Fruit fly (Drosophila melanogaster) whole organism, pupa: ENCODE results near the gene CG14803.

Experiments
- CG10348 ChIP-seq: fragments of 200-800 bp; sonication (Bioruptor generic); IDR thresholded peaks from 2 replicates; pipeline ENCODE4 v1.3.6; 2022; ENCODE audit warnings: missing biosample characterization, missing genetic modification characterization
- CG12605 ChIP-seq: fragments of 200-800 bp; sonication (Bioruptor generic); IDR thresholded peaks from 2 replicates; pipeline ENCODE4 v1.3.6; 2022; ENCODE audit warnings: missing biosample characterization, missing genetic modification characterization
- CG14655 ChIP-seq: fragments of 200-800 bp; sonication (Bioruptor generic); optimal IDR thresholded peaks from 3 replicates; lab custom pipeline; 2017; ENCODE audit warnings: mild to moderate bottlenecking, missing biosample characterization, missing genetic modification reagents, missing genetic modification characterization
- CG17806 ChIP-seq: fragments of 200-800 bp; sonication (Bioruptor generic); optimal IDR thresholded peaks from 2 replicates; lab custom pipeline; 2018; ENCODE audit warnings: missing biosample characterization, mild to moderate bottlenecking, missing genetic modification characterization, moderate library complexity
- CG34367 ChIP-seq: fragments of 200-800 bp; sonication (Bioruptor generic); optimal IDR thresholded peaks from 2 replicates; lab custom pipeline; 2018; ENCODE audit warnings: missing biosample characterization, mild to moderate bottlenecking, missing genetic modification characterization
- CG4496 ChIP-seq: fragments of 200-800 bp; sonication (Bioruptor generic); IDR thresholded peaks from 3 replicates; pipeline ENCODE4 v1.3.6; 2022; ENCODE audit warnings: missing biosample characterization, missing genetic modification characterization
- CG8159 ChIP-seq: fragments of 200-800 bp; sonication (Bioruptor generic); optimal IDR thresholded peaks from 3 replicates; lab custom pipeline; 2018; ENCODE audit warnings: missing biosample characterization, mild to moderate bottlenecking, missing genetic modification characterization, moderate library complexity
- CG8301 ChIP-seq: fragments of 200-800 bp; sonication (Bioruptor generic); optimal IDR thresholded peaks from 2 replicates; lab custom pipeline; 2018; ENCODE audit warnings: missing biosample characterization, mild to moderate bottlenecking, missing genetic modification characterization
- D1 ChIP-seq: fragments of 200-800 bp; sonication (Bioruptor generic); optimal IDR thresholded peaks from 2 replicates; lab custom pipeline; 2018; ENCODE audit warnings: missing biosample characterization, mild to moderate bottlenecking, missing genetic modification characterization, moderate library complexity
- EcR ChIP-seq: fragments of 200-800 bp; sonication (Bioruptor generic); optimal IDR thresholded peaks from 3 replicates; lab custom pipeline; 2019; ENCODE audit warnings: missing biosample characterization, missing genetic modification characterization, mild to moderate bottlenecking, moderate library complexity, missing genetic modification reagents
- Ets98B ChIP-seq: fragments of 200-800 bp; sonication (Bioruptor generic); IDR thresholded peaks from 2 replicates; pipeline ENCODE4 v1.3.6; 2022; ENCODE audit warnings: missing biosample characterization, missing genetic modification characterization
- Pif1B ChIP-seq: fragments of 200-800 bp; sonication (Bioruptor generic); optimal IDR thresholded peaks from 3 replicates; lab custom pipeline; 2016; ENCODE audit warnings: missing biosample characterization, missing genetic modification characterization
- fd96Ca ChIP-seq: fragments of 200-800 bp; sonication (Bioruptor generic); IDR thresholded peaks from 3 replicates; pipeline ENCODE4 v1.3.6; 2022; ENCODE audit warnings: missing biosample characterization, missing genetic modification characterization
- rn ChIP-seq: fragments of 200-800 bp; sonication (Bioruptor generic); IDR thresholded peaks from 2 replicates; pipeline ENCODE4 v1.3.6; 2022; ENCODE audit warnings: missing biosample characterization, missing genetic modification characterization

dm6 chrX:1879606-1880110 is 11.0 kb downstream of the CG14803 start, which contains the start of gene CG14818:
- TF ChIP-seq Pif1B (GFP tag; lab: Kevin White, UChicago) (no peak), Ets98B (GFP tag; lab: Robert Waterston, UW) (peak; percentile 17; the same call in 1 of the 2 replicates), D1 (tag; lab: Kevin White, UChicago) (no peak), CG10348 (no peak), CG8159 (tag; lab: Kevin White, UChicago) (peak; percentile 39), CG14655 (GFP tag; lab: Kevin White, UChicago) (no peak), CG17806 (tag; lab: Kevin White, UChicago) (peak; percentile 33), rn (GFP tag; lab: Robert Waterston, UW) (peak; percentile 38; the same call in 1 of the 2 replicates), CG4496 (GFP tag; lab: Robert Waterston, UW) (peak; percentile 44; the same call in 1 of the 3 replicates), EcR (GFP tag; lab: Kevin White, UChicago) (no peak), CG34367 (tag; lab: Kevin White, UChicago) (peak; percentile 36), fd96Ca (peak; percentile 71), CG12605 (GFP tag; lab: Robert Waterston, UW) (0 out of 2 replicates have a peak, but pooled peaks have one; percentile 24), CG8301 (tag; lab: Kevin White, UChicago) (peak; percentile 43)
